Fruit fly (Drosophila melanogaster) S2 (cell line): ENCODE data around the gene gammaSnap2.

ENCODE experiments used
- CG8478 ChIP-seq: fragments of >200 bp; optimal IDR thresholded peaks from 2 replicates; lab custom pipeline; 2018
- CTCF ChIP-seq, 2 experiments: fragments of >200 bp; optimal IDR thresholded peaks; 2 replicates each; lab custom pipeline; 2018

The gammaSnap2 gene

DNA sequence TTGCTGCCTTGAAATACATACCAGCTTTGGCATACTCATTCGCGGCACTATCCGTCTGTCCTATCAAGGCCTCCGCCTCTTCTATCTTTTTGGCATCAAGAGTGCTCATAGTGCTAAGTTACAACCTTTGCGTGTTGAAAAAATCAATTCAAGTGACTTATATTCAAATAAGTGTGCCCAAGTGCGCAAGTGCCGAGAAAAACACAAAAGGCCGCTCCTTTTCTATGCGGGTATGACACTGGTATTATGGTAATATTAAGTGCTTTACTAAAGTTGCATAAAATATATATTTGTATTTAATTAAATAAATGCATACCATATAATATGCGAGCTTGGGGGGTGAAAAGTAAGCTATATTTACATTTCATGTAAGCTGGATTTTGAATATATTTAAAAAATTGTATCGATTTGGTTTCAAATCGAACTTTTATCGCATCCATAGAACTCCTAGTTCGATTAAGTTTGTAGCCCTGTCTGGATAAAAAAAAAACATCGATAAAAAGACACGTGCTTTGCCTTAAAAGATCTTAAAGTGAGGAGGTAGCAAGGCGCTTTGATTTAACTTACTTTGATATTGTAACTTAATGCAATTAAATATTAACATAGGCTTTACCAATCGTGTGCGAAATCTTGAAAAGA lies at the start of gene gammaSnap2, which contains the start of gene ATPsynepsilonL:
TSS of gene gammaSnap2 (minus strand) at position 135 of the 639 bp plus-strand sequence.
TSS of gene ATPsynepsilonL (plus strand) at position 508 of the 639 bp plus-strand sequence.
- no peak for TF ChIP-seq CG8478
- TF ChIP-seq CTCF (optimal IDR thresholded peaks at IDR 0.05; lab: Kevin White, UChicago) = no peak

- TF ChIP-seq CG8478 = no peak
- no peak for TF ChIP-seq CTCF (optimal IDR thresholded peaks at IDR 0.05; lab: Kevin White, UChicago)
Observed at dm6 chr3R:10170356-10170876, 49.2 kb upstream of the gammaSnap2 start, which contains the start of gene Best1. Gene Best1 (minus strand): TSS chr3R:10170487.

dm6 chr3R:10169124-10169766 lies 48.0 kb upstream of the gammaSnap2 start:
- TF ChIP-seq CTCF (optimal IDR thresholded peaks at IDR 0.05; lab: Kevin White, UChicago) (no peak), CG8478 (no peak)

DNA sequence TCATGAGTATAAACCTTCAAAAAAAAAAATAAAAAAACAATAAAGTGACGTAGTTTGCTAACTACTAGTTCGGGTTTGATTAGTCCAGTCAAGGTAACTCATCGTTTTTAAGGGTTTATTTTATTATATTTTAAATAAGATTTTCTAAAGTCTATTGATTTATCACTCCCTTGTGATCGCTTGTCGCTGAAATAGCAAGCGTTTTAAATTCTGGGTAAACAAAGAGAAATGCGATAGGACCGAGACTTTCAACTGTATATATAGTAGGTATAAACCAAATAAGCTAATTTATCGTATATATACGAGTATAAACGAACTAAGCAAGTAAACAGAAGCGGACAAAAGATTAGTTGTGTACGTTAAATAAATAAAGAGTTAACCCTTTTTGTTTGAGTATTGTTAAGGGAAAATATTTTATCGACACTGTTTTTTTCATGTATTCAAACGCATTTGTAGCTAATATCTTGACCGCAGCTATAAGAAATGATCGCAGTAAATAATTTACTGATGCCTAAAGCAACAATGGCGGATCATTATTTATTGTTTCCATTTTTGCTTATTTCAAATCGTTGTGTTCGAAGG lies 47.4 kb upstream of the gammaSnap2 start:
- TF ChIP-seq CG8478 = no peak
- TF ChIP-seq CTCF (optimal IDR thresholded peaks at IDR 0.05; lab: Kevin White, UChicago) = no peak

DNA sequence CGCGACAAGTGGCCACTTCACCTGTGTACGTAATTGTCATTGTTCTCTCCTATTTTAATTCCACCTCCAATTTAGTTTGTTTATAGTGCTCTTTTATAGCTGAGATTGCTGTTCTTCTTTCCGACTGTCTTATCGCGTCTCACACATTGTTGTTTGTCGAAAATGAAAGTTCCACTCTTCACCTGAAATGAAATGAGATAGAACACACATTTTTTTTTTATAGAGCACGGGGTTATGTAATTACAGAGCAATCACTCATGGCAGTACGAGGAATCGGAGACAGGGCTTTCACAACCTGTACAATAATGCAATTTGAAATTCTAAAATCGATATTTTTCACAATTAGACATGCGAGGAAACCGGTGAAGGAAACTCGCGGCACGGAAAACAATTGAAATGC lies 46.1 kb upstream of the gammaSnap2 start:
- no peak for TF ChIP-seq CTCF (optimal IDR thresholded peaks at IDR 0.05; lab: Kevin White, UChicago)
- no peak for TF ChIP-seq CG8478

- TF ChIP-seq CTCF (optimal IDR thresholded peaks at IDR 0.05; lab: Kevin White, UChicago) (no peak), CG8478 (no peak)
Observed at dm6 chr3R:10166334-10166733, 45.1 kb upstream of the gammaSnap2 start.

dm6 chr3R:10161163-10161562 lies 40.0 kb upstream of the gammaSnap2 start, which contains the start of gene CG6254:
Gene CG6254 (minus strand): TSS chr3R:10161331.
- TF ChIP-seq CG8478 (no peak), CTCF (optimal IDR thresholded peaks at IDR 0.05; lab: Kevin White, UChicago) (peak; percentile 7 to 20)

DNA sequence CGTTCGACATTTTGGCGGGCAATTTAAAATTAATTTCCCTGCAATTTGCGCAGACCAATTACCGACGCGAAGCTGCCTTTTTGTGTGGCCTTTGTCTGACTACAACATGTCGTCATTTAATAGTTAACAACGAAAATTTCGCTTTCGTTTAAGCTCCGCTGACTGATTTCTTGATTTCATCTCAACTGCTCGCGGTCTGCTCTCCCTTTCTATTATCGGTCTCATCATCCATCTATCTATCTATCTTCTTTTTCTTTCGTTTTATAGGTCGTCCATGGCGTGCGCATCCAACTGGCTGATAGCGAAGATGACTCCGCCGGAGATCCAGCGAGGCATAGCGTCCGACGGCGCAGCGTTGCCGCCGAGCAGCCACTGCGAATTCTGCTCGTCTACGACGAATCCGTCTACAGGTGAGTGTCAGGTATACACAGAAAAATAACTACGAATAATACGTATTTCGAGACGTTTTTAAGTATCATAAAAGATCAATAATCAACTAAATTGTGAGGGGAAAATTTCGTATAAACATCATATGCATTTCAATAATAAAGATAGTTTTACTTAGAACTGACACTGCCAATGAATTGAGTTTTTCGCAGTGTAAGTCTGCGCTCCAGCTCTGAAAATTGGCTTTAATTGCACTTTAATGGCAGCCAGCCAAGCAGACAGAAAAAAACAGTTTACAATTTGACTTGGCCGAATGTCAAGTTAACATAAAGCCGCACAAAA lies 32.9 kb upstream of the gammaSnap2 start:
- TF ChIP-seq CG8478 (no peak), CTCF (optimal IDR thresholded peaks at IDR 0.05; lab: Kevin White, UChicago) (no peak)

- TF ChIP-seq CTCF (optimal IDR thresholded peaks at IDR 0.05; lab: Kevin White, UChicago) = no peak
- no peak for TF ChIP-seq CG8478
Observed at dm6 chr3R:10151830-10152513, 30.8 kb upstream of the gammaSnap2 start, which contains the start of gene CG34303. Gene CG34303 (minus strand): TSS chr3R:10151880.

DNA sequence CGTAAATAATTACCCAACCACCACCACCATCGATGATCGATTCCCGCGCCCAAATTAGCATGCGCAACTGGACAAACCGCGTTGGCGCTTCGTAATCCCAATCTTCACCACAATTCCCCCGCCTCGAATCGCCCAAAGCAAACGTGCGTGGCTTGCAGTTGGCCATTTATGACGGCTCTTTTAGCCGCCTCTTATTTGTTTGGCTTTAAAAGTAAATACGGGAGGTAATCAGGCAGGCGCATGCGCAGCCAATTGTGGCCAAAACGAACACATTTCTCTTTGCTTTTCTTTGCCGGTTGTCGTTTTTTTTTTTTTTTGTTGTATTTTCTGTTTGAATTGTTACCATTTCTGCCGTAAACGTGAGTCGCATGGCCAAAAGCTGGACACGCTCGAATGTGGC lies 29.4 kb upstream of the gammaSnap2 start:
- no peak for TF ChIP-seq CG8478
- TF ChIP-seq CTCF (optimal IDR thresholded peaks at IDR 0.05; lab: Kevin White, UChicago) = no peak

DNA sequence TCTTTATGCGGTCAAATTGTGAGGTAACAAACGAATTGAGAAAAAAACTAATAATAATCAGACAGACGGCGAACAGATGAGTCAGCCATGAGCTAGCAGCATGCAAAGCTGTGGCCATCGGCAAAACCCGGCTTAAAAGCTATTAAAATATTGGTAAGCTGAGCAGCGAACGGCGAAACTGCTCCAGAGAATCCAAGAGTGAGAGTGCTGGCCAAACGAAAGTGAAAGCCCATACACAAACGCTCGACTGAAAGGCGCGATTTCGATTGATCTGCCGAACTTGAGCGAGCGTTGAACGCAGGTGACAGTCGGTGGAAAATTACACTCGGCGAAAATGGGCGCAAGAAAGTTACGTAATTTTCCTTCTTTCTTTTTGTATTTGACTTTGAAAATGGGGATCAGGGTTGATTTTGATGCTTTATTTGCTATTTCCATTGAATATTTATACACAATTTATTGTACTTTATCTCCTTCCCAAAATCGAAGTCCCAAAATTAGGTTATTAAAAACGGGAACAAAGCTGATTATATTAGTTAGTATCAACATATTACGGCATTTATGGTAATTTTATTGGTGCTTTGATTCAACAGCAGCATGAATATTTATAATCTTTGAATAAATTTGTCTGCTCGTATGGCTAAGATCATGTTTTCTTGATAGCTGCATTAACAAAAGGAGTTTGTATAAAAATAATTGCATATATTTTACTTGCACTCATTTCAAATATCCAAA lies 28.6 kb upstream of the gammaSnap2 start:
- TF ChIP-seq CTCF (optimal IDR thresholded peaks at IDR 0.05; lab: Kevin White, UChicago) = no peak
- TF ChIP-seq CG8478 = no peak

dm6 chr3R:10148376-10148887 lies 27.2 kb upstream of the gammaSnap2 start:
- peak; percentile 83 to 86 for TF ChIP-seq CTCF (optimal IDR thresholded peaks at IDR 0.05; lab: Kevin White, UChicago)
- TF ChIP-seq CG8478 = no peak

DNA sequence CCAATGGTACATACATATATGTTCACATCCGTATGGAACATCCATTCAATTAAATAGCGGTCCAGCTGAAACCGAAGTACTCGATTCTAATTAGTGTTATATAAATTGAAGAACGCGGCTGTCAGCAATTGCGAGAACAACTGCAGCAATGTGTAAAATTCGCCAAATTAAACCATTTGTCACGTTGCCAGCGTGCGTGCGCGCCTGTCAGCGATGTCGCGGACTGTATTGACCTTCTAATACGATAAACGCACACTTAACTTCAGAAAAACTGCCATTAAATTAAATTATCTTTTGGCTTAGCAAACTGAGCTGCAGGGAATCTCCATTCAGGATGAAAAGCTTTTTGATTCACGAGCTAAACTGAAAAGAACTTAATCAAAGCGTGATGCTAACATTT lies 26.0 kb upstream of the gammaSnap2 start:
- TF ChIP-seq CG8478 (no peak), CTCF (optimal IDR thresholded peaks at IDR 0.05; lab: Kevin White, UChicago) (no peak)
